Fruit fly (Drosophila melanogaster) whole organism, embryonic: ENCODE measurements around the gene CG15145.

Experiments used
- Atf-2 ChIP-seq: fragments of 200-800 bp; sonication (Bioruptor generic); optimal IDR thresholded peaks from 2 replicates; lab custom pipeline; 2016; ENCODE audit warnings: missing biosample characterization, missing genetic modification characterization
- CG16815 ChIP-seq: fragments of 200-800 bp; sonication (Bioruptor generic); optimal IDR thresholded peaks from 3 replicates; lab custom pipeline; 2017; ENCODE audit warnings: missing biosample characterization, mild to moderate bottlenecking, missing genetic modification characterization
- CG32532 ChIP-seq: fragments of 200-800 bp; sonication (Bioruptor generic); IDR thresholded peaks from 2 replicates; pipeline ENCODE4 v1.3.6; 2022; ENCODE audit warnings: missing biosample characterization, missing genetic modification characterization
- CG32767 ChIP-seq: fragments of 200-800 bp; sonication (Bioruptor generic); IDR thresholded peaks from 2 replicates; pipeline ENCODE4 v1.3.6; 2022; ENCODE audit warnings: missing biosample characterization, missing genetic modification characterization
- CG7357 ChIP-seq: fragments of 200-800 bp; sonication (Bioruptor generic); IDR thresholded peaks from 3 replicates; pipeline ENCODE4 v1.3.6; 2022; ENCODE audit warnings: missing biosample characterization, missing genetic modification characterization
- Camta ChIP-seq: fragments of 200-800 bp; sonication (Bioruptor generic); optimal IDR thresholded peaks from 2 replicates; lab custom pipeline; 2016; ENCODE audit warnings: missing biosample characterization, missing genetic modification characterization
- D ChIP-seq, 2 experiments: fragments of 200-800 bp in 1 of 2; fragments of >200 bp in 1 of 2; sonication (Bioruptor generic) in 1 of 2; optimal IDR thresholded peaks; 2 replicates in 1 of 2; 3 replicates in 1 of 2; lab custom pipeline; 2017; ENCODE audit warnings: mild to moderate bottlenecking in 1 of 2, missing biosample characterization in 1 of 2, missing genetic modification characterization in 1 of 2, missing genetic modification reagents in 1 of 2
- Ets65A ChIP-seq: fragments of 200-800 bp; sonication (Bioruptor generic); peaks from one replicate; lab custom pipeline; 2016; ENCODE audit warnings: missing biosample characterization, missing genetic modification characterization
- Hey ChIP-seq: fragments of 200-800 bp; sonication (Bioruptor generic); optimal IDR thresholded peaks from 3 replicates; lab custom pipeline; 2018; ENCODE audit warnings: missing biosample characterization, mild to moderate bottlenecking, missing genetic modification characterization
- Hmr ChIP-seq: fragments of 200-800 bp; sonication (Bioruptor generic); optimal IDR thresholded peaks from 3 replicates; lab custom pipeline; 2017; ENCODE audit warnings: mild to moderate bottlenecking, missing biosample characterization, missing genetic modification reagents, missing genetic modification characterization
- Hr51 ChIP-seq, 2 experiments: fragments of 200-800 bp; sonication (Bioruptor generic); optimal IDR thresholded peaks; 2 replicates in 1 of 2; 3 replicates in 1 of 2; lab custom pipeline; 2016 to 2018; ENCODE audit warnings: missing biosample characterization in 2 of 2, missing genetic modification characterization in 2 of 2, mild to moderate bottlenecking in 1 of 2, moderate library complexity in 1 of 2
- Mes4 ChIP-seq: fragments of 200-800 bp; sonication (Bioruptor generic); optimal IDR thresholded peaks from 2 replicates; lab custom pipeline; 2016; ENCODE audit warnings: missing biosample characterization, missing genetic modification characterization
- NK7.1 ChIP-seq: fragments of 200-800 bp; sonication (Bioruptor generic); optimal IDR thresholded peaks from 3 replicates; lab custom pipeline; 2016; ENCODE audit warnings: missing biosample characterization, missing genetic modification characterization
- Rfx ChIP-seq: fragments of 200-800 bp; sonication (Bioruptor generic); IDR thresholded peaks from 2 replicates; pipeline ENCODE4 v1.3.6; 2022; ENCODE audit warnings: missing biosample characterization, missing genetic modification characterization
- Scr ChIP-seq: fragments of 200-800 bp; sonication (Bioruptor generic); IDR thresholded peaks from 2 replicates; pipeline ENCODE4 v1.3.6; 2022; ENCODE audit warnings: missing biosample characterization, missing genetic modification characterization; ENCODE audit not compliant: partially characterized antibody
- abd-A ChIP-seq: fragments of 200-800 bp; sonication (Bioruptor generic); optimal IDR thresholded peaks from 3 replicates; lab custom pipeline; 2019; ENCODE audit warnings: missing biosample characterization, mild to moderate bottlenecking, missing genetic modification characterization, moderate library complexity
- al ChIP-seq: fragments of 200-800 bp; sonication (Bioruptor generic); IDR thresholded peaks from 2 replicates; pipeline ENCODE4 v1.3.6; 2022; ENCODE audit warnings: missing biosample characterization, missing genetic modification characterization
- cas ChIP-seq: fragments of 200-800 bp; sonication (Bioruptor generic); IDR thresholded peaks from 2 replicates; pipeline ENCODE4 v1.3.6; 2022; ENCODE audit warnings: missing biosample characterization, missing genetic modification characterization
- cg ChIP-seq: fragments of 200-800 bp; sonication (Bioruptor generic); optimal IDR thresholded peaks from 3 replicates; lab custom pipeline; 2019; ENCODE audit warnings: missing biosample characterization, mild to moderate bottlenecking, missing genetic modification characterization, moderate library complexity
- ci ChIP-seq: fragments of 200-800 bp; sonication (Bioruptor generic); IDR thresholded peaks from 3 replicates; pipeline ENCODE4 v1.3.6; 2022; ENCODE audit warnings: missing biosample characterization, missing genetic modification characterization
- corto ChIP-seq: fragments of 200-800 bp; sonication (Bioruptor generic); optimal IDR thresholded peaks from 2 replicates; lab custom pipeline; 2016; ENCODE audit warnings: missing biosample characterization, mild to moderate bottlenecking, missing genetic modification characterization, moderate library complexity
- disco-r ChIP-seq: fragments of 200-800 bp; sonication (Bioruptor generic); optimal IDR thresholded peaks from 2 replicates; lab custom pipeline; 2016; ENCODE audit warnings: missing biosample characterization, missing genetic modification characterization
- fu2 ChIP-seq: fragments of 200-800 bp; sonication (Bioruptor generic); optimal IDR thresholded peaks from 2 replicates; lab custom pipeline; 2016; ENCODE audit warnings: missing biosample characterization, missing genetic modification characterization
- gcm ChIP-seq: fragments of 200-800 bp; sonication (Bioruptor generic); optimal IDR thresholded peaks from 2 replicates; lab custom pipeline; 2019; ENCODE audit warnings: missing biosample characterization, mild to moderate bottlenecking, missing genetic modification characterization, moderate library complexity
- hb ChIP-seq: fragments of 200-800 bp; sonication (Bioruptor generic); IDR thresholded peaks from 3 replicates; pipeline ENCODE4 v1.3.6; 2022; ENCODE audit warnings: missing biosample characterization, missing genetic modification characterization; ENCODE audit not compliant: partially characterized antibody
- kni ChIP-seq: fragments of 200-800 bp; sonication (Bioruptor generic); optimal IDR thresholded peaks from 3 replicates; lab custom pipeline; 2017; ENCODE audit warnings: mild to moderate bottlenecking, missing biosample characterization, missing genetic modification reagents, missing genetic modification characterization
- nerfin-1 ChIP-seq: fragments of 200-800 bp; sonication (Bioruptor generic); optimal IDR thresholded peaks from 3 replicates; lab custom pipeline; 2019; ENCODE audit warnings: missing biosample characterization, mild to moderate bottlenecking, missing genetic modification characterization, moderate library complexity
- oc ChIP-seq: fragments of 200-800 bp; sonication (Bioruptor generic); optimal IDR thresholded peaks from 2 replicates; lab custom pipeline; 2018; ENCODE audit warnings: missing biosample characterization, mild to moderate bottlenecking, missing genetic modification characterization, moderate library complexity
- pros ChIP-seq: fragments of 200-800 bp; sonication (Bioruptor generic); optimal IDR thresholded peaks from 3 replicates; lab custom pipeline; 2019; ENCODE audit warnings: missing biosample characterization, mild to moderate bottlenecking, missing genetic modification characterization, moderate library complexity
- slou ChIP-seq: fragments of 200-800 bp; sonication (Bioruptor generic); optimal IDR thresholded peaks from 3 replicates; lab custom pipeline; 2016; ENCODE audit warnings: missing biosample characterization, missing genetic modification characterization
- sqz ChIP-seq: fragments of 200-800 bp; sonication (Bioruptor generic); optimal IDR thresholded peaks from 3 replicates; lab custom pipeline; 2018; ENCODE audit warnings: missing biosample characterization, mild to moderate bottlenecking, missing genetic modification characterization
- tna ChIP-seq: fragments of 200-800 bp; sonication (Bioruptor generic); IDR thresholded peaks from 2 replicates; pipeline ENCODE4 v1.3.6; 2022; ENCODE audit warnings: missing biosample characterization, missing genetic modification characterization; ENCODE audit not compliant: partially characterized antibody
- trem ChIP-seq: fragments of 200-800 bp; optimal IDR thresholded peaks from 3 replicates; lab custom pipeline; 2019; ENCODE audit warnings: missing biosample characterization, mild to moderate bottlenecking, missing genetic modification characterization, moderate library complexity
- trh ChIP-seq: fragments of 200-800 bp; sonication (Bioruptor generic); optimal IDR thresholded peaks from 2 replicates; lab custom pipeline; 2016; ENCODE audit warnings: missing biosample characterization, missing genetic modification characterization
- vnd ChIP-seq: fragments of 200-800 bp; sonication (Bioruptor generic); IDR thresholded peaks from 3 replicates; pipeline ENCODE4 v1.3.6; 2022; ENCODE audit warnings: missing biosample characterization, missing genetic modification characterization; ENCODE audit not compliant: partially characterized antibody
- zf30C ChIP-seq: fragments of 200-800 bp; sonication (Bioruptor generic); optimal IDR thresholded peaks from 3 replicates; lab custom pipeline; 2018; ENCODE audit warnings: missing biosample characterization, mild to moderate bottlenecking, missing genetic modification characterization

Gene CG15145

dm6 chr2L:17555665-17556064 lies 23.6 kb upstream of the CG15145 start, which contains the start of gene CG7094:
Gene CG7094 (minus strand): TSS chr2L:17555765.
- TF ChIP-seq CG16815 (no peak), trem (tag; lab: Kevin White, UChicago) (no peak), gcm (GFP tag; lab: Kevin White, UChicago) (no peak), CG7357 (GFP tag; lab: Robert Waterston, UW) (no peak)

dm6 chr2L:17542661-17543278 lies 10.7 kb upstream of the CG15145 start:
- peak; percentile 36 for TF ChIP-seq Hey
- TF ChIP-seq Rfx (GFP tag; lab: Robert Waterston, UW), result 0 out of 2 replicates have a peak, but pooled peaks have one; percentile 6
- TF ChIP-seq CG32532 (GFP tag; lab: Robert Waterston, UW), result no peak
- TF ChIP-seq vnd (GFP tag; lab: Robert Waterston, UW), result no peak
- TF ChIP-seq Atf-2, result no peak
- no peak for TF ChIP-seq al (GFP tag; lab: Robert Waterston, UW)
- TF ChIP-seq zf30C (GFP tag; lab: Kevin White, UChicago), result no peak
- TF ChIP-seq abd-A (tag; lab: Kevin White, UChicago), result peak; percentile 11
- peak; percentile 57 for TF ChIP-seq kni (GFP tag; lab: Kevin White, UChicago)
- TF ChIP-seq cg (GFP tag; lab: Kevin White, UChicago), result peak; percentile 50
- no peak for TF ChIP-seq Camta (GFP tag; lab: Kevin White, UChicago)
- TF ChIP-seq NK7.1 (GFP tag; lab: Kevin White, UChicago), result no peak
- TF ChIP-seq cas, result no peak
- TF ChIP-seq trh (GFP tag; lab: Kevin White, UChicago), result no peak
- TF ChIP-seq nerfin-1, result peak; percentile 94
- no peak for TF ChIP-seq D (optimal IDR thresholded peaks at IDR 0.05; lab: Kevin White, UChicago)
- TF ChIP-seq D (GFP tag; optimal IDR thresholded peaks at IDR 0.05; lab: Kevin White, UChicago), result no peak
- 0 out of 3 replicates have a peak, but pooled peaks have one; percentile 45 for TF ChIP-seq ci (GFP tag; lab: Robert Waterston, UW)
- peak in 1 of 2 experiments; percentile 14 for TF ChIP-seq Hr51 (GFP tag; optimal IDR thresholded peaks at IDR 0.05; lab: Kevin White, UChicago)
- peak; percentile 89 for TF ChIP-seq pros
- TF ChIP-seq Hmr (GFP tag; lab: Kevin White, UChicago), result no peak
- TF ChIP-seq tna, result no peak
- peak; percentile 53 for TF ChIP-seq oc
- peak; percentile 38; the same call in 1 of the 3 replicates for TF ChIP-seq hb (GFP tag; lab: Robert Waterston, UW)
- TF ChIP-seq disco-r (GFP tag; lab: Kevin White, UChicago), result no peak
- no peak for TF ChIP-seq Mes4 (GFP tag; lab: Kevin White, UChicago)
- TF ChIP-seq Ets65A (GFP tag; lab: Kevin White, UChicago), result peak; percentile 79
- TF ChIP-seq corto (GFP tag; lab: Kevin White, UChicago), result no peak
- no peak for TF ChIP-seq Scr (GFP tag; lab: Robert Waterston, UW)

dm6 chr2L:17541106-17541505 lies 9.1 kb upstream of the CG15145 start:
- TF ChIP-seq CG32767 (GFP tag; lab: Robert Waterston, UW), result 0 out of 2 replicates have a peak, but pooled peaks have one; percentile 12
- no peak for TF ChIP-seq corto (GFP tag; lab: Kevin White, UChicago)
- TF ChIP-seq fu2 (GFP tag; lab: Kevin White, UChicago), result no peak
- peak; percentile 74 for TF ChIP-seq oc
- no peak for TF ChIP-seq slou (GFP tag; lab: Kevin White, UChicago)
- TF ChIP-seq pros, result peak; percentile 52
- peak; percentile 55 for TF ChIP-seq sqz (GFP tag; lab: Kevin White, UChicago)
- peak; percentile 25 for TF ChIP-seq nerfin-1
- TF ChIP-seq, all 482 proteins: peak for 5
